Worm (Caenorhabditis elegans) whole organism, midembryonic: ENCODE data around the gene Y47D7A.11.
"Not testable (repeated sequence)": the region's sequence is repeated elsewhere in the genome, so short reads cannot be mapped to it uniquely, and the experiment has no call there.

ENCODE experiments used
- T22C8.4 ChIP-seq: fragments of 200-800 bp; sonication (Bioruptor generic); IDR thresholded peaks from 2 replicates; pipeline ENCODE4 v1.3.6; 2022; ENCODE audit warnings: missing genetic modification characterization, missing compliant biosample characterization
- cog-1 ChIP-seq: sonication (generic microtip); optimal IDR thresholded peaks from 2 replicates; lab custom pipeline; 2016; ENCODE audit warnings: missing genetic modification characterization, missing compliant biosample characterization
- flt-1 ChIP-seq: fragments of 200-800 bp; sonication (Bioruptor generic); IDR thresholded peaks from 2 replicates; pipeline ENCODE4 v1.3.6; 2022; ENCODE audit warnings: missing genetic modification characterization, missing compliant biosample characterization
- klf-2 ChIP-seq: fragments of 200-800 bp; sonication (Bioruptor generic); conservative IDR thresholded peaks from 2 replicates; pipeline ENCODE4 v1.3.6; 2022; ENCODE audit warnings: missing genetic modification reagents, missing genetic modification characterization, missing compliant biosample characterization
- med-1 ChIP-seq: sonication (generic microtip); optimal IDR thresholded peaks from 2 replicates; lab custom pipeline; 2017; ENCODE audit warnings: missing genetic modification characterization, mild to moderate bottlenecking, missing compliant biosample characterization, antibody characterized with exemption, missing genetic modification reagents; ENCODE audit not compliant: insufficient read depth
- ref-1 ChIP-seq: fragments of 200-800 bp; sonication (Bioruptor generic); conservative IDR thresholded peaks from 2 replicates; pipeline ENCODE4 v1.3.6; 2022; ENCODE audit warnings: missing genetic modification reagents, missing genetic modification characterization, missing compliant biosample characterization
- tab-1 ChIP-seq: fragments of 200-800 bp; sonication (Bioruptor generic); IDR thresholded peaks from 2 replicates; pipeline ENCODE4 v1.3.6; 2022; ENCODE audit warnings: missing genetic modification characterization, missing compliant biosample characterization
- ztf-23 ChIP-seq: fragments of 200-800 bp; sonication (Bioruptor generic); IDR thresholded peaks from 2 replicates; pipeline ENCODE4 v1.3.6; 2022; ENCODE audit warnings: missing genetic modification reagents, missing genetic modification characterization, missing compliant biosample characterization
- ztf-29 ChIP-seq: fragments of 200-800 bp; sonication (Bioruptor generic); IDR thresholded peaks from 2 replicates; pipeline ENCODE4 v1.3.6; 2022; ENCODE audit warnings: missing genetic modification reagents, missing genetic modification characterization, missing compliant biosample characterization

The Y47D7A.11 gene

ce11 chrV:4428202-4428601 is at the start of gene Y47D7A.11:
Gene Y47D7A.11 (minus strand): TSS chrV:4428302.
- no peak for TF ChIP-seq ztf-29 (GFP tag; lab: Robert Waterston, UW)
- TF ChIP-seq med-1 (GFP tag; lab: Kevin White, UChicago): no peak
- TF ChIP-seq klf-2: no peak
- TF ChIP-seq ztf-23 (GFP tag; lab: Robert Waterston, UW): no peak
- no peak for TF ChIP-seq tab-1
- no peak for TF ChIP-seq ref-1 (GFP tag; lab: Robert Waterston, UW)
- TF ChIP-seq T22C8.4 (GFP tag; lab: Robert Waterston, UW): no peak
- no peak for TF ChIP-seq cog-1 (tag; lab: Kevin White, UChicago)
- TF ChIP-seq flt-1 (GFP tag; lab: Robert Waterston, UW): no peak

- not testable (repeated sequence) for TF ChIP-seq ztf-23 (GFP tag; lab: Robert Waterston, UW); cog-1 (tag; lab: Kevin White, UChicago); tab-1
Measured at ce11 chrV:4474543-4474942, 46.4 kb upstream of the Y47D7A.11 start, which contains the start of gene str-35. Gene str-35 (plus strand): TSS chrV:4474843.

ce11 chrV:4471065-4471464 is 43.0 kb upstream of the Y47D7A.11 start, which contains the start of gene T08H10.3:
Gene T08H10.3 (plus strand): TSS chrV:4471365.
- no peak for TF ChIP-seq ztf-29 (GFP tag; lab: Robert Waterston, UW)
- no peak for TF ChIP-seq cog-1 (tag; lab: Kevin White, UChicago)
- no peak for TF ChIP-seq ztf-23 (GFP tag; lab: Robert Waterston, UW)
- no peak for TF ChIP-seq med-1 (GFP tag; lab: Kevin White, UChicago)
- TF ChIP-seq ref-1 (GFP tag; lab: Robert Waterston, UW): no peak

DNA sequence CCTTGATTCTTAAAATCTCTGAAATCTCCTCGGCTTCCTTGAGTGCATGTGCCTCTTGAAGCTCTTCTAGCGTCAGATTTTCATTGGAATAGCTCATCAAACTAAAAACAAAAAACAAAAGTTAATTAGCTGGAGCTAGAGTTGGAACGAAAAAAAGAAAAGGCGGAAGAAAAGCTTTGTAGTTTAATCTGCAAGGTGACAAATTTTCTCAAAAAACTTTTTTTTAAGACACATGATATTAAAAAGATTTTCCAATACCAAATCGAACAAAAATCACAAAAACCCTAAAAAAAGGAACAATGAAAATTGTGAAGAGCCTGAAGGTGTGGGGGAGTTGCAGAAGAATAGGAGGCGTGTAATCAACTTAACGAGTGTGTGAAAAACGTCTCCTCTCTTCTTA is 26.5 kb upstream of the Y47D7A.11 start, which contains the start of gene gnrr-5:
Gene gnrr-5 (minus strand): TSS at position 101 of the 400 bp plus-strand sequence.
- TF ChIP-seq med-1 (GFP tag; lab: Kevin White, UChicago) (no peak), tab-1 (no peak)

- TF ChIP-seq med-1 (GFP tag; lab: Kevin White, UChicago) (no peak), flt-1 (GFP tag; lab: Robert Waterston, UW) (no peak), tab-1 (no peak), ztf-29 (GFP tag; lab: Robert Waterston, UW) (no peak), klf-2 (no peak), cog-1 (tag; lab: Kevin White, UChicago) (no peak)
Measured at ce11 chrV:4450523-4451089, 22.5 kb upstream of the Y47D7A.11 start, which contains the start of gene rft-2. Gene rft-2 (minus strand): TSS chrV:4450563.

DNA sequence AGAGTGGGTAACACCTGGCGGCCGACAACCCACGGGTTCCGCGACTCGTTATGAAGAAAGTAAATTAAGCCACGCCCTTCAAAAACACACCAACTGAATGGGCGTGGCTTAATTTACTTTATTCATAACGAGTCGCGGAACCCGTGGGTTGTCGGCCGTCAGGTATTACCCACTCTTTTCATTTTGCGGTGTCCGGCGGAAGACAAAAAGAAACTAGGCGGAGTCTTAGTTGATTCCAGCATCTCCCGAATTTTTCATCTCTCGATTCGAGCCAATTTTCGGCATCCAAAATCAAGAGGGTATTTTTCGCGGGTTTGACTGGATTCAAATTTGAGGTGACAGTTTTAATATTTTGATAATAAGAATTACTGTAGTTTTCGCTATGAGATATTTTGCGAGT is 19.5 kb upstream of the Y47D7A.11 start:
- no peak for TF ChIP-seq ztf-23 (GFP tag; lab: Robert Waterston, UW)
- TF ChIP-seq med-1 (GFP tag; lab: Kevin White, UChicago): no peak
- no peak for TF ChIP-seq ref-1 (GFP tag; lab: Robert Waterston, UW)
- no peak for TF ChIP-seq ztf-29 (GFP tag; lab: Robert Waterston, UW)
- no peak for TF ChIP-seq cog-1 (tag; lab: Kevin White, UChicago)
- no peak for TF ChIP-seq klf-2
- TF ChIP-seq T22C8.4 (GFP tag; lab: Robert Waterston, UW): no peak
- TF ChIP-seq tab-1: no peak
- no peak for TF ChIP-seq flt-1 (GFP tag; lab: Robert Waterston, UW)

ce11 chrV:4442749-4443381 is 14.8 kb upstream of the Y47D7A.11 start, which contains the start of gene rft-1:
Gene rft-1 (minus strand): TSS chrV:4443223.
- TF ChIP-seq klf-2 (no peak), ztf-23 (GFP tag; lab: Robert Waterston, UW) (no peak), flt-1 (GFP tag; lab: Robert Waterston, UW) (no peak), ztf-29 (GFP tag; lab: Robert Waterston, UW) (no peak), T22C8.4 (GFP tag; lab: Robert Waterston, UW) (no peak), tab-1 (no peak), med-1 (GFP tag; lab: Kevin White, UChicago) (no peak), ref-1 (GFP tag; lab: Robert Waterston, UW) (no peak), cog-1 (tag; lab: Kevin White, UChicago) (no peak)

ce11 chrV:4437215-4437614 is 9.1 kb upstream of the Y47D7A.11 start:
- TF ChIP-seq ztf-23 (GFP tag; lab: Robert Waterston, UW): no peak
- no peak for TF ChIP-seq ztf-29 (GFP tag; lab: Robert Waterston, UW)

DNA sequence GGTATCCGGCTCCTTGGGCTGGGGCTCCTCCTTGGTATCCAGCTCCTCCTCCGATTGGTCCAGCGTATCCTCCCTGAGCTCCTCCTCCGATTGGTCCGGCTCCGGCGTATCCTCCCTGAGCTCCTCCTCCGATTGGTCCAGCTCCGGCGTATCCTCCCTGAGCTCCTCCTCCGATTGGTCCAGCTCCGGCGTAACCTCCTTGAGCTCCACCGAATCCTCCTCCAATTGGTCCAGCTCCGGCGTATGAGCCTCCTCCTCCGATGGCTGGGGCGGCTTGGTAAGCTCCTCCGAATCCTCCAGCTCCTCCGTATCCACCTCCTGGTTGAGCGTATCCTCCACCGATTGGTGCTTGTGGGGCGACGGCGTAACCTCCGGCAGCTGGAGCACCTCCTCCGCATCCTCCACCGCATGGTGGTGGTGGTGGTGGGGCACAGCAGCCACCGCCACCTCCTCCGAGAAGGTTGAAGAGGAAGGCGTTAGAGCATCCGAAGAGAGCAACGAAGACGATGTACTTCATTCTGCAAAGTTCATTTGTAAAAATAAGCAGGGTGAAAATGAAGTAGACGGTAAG is 7.4 kb upstream of the Y47D7A.11 start, which contains the start of gene Y47D7A.13:
Gene Y47D7A.13 (minus strand): TSS at position 517 of the 571 bp plus-strand sequence.
- TF ChIP-seq ztf-29 (GFP tag; lab: Robert Waterston, UW): no peak
- no peak for TF ChIP-seq T22C8.4 (GFP tag; lab: Robert Waterston, UW)
- TF ChIP-seq klf-2: no peak
- TF ChIP-seq cog-1 (tag; lab: Kevin White, UChicago): no peak
- TF ChIP-seq flt-1 (GFP tag; lab: Robert Waterston, UW): no peak
- no peak for TF ChIP-seq ztf-23 (GFP tag; lab: Robert Waterston, UW)

- TF ChIP-seq flt-1 (GFP tag; lab: Robert Waterston, UW) (0 out of 2 replicates have a peak, but pooled peaks have one; percentile 39), ref-1 (GFP tag; lab: Robert Waterston, UW) (no peak)
Measured at ce11 chrV:4432783-4433237, 4.7 kb upstream of the Y47D7A.11 start, which contains the start of gene Y47D7A.15. Gene Y47D7A.15 (minus strand): TSS chrV:4433187.
